Worm (Caenorhabditis elegans): Measurements from ENCODE around the gene phy-4.

DNA sequence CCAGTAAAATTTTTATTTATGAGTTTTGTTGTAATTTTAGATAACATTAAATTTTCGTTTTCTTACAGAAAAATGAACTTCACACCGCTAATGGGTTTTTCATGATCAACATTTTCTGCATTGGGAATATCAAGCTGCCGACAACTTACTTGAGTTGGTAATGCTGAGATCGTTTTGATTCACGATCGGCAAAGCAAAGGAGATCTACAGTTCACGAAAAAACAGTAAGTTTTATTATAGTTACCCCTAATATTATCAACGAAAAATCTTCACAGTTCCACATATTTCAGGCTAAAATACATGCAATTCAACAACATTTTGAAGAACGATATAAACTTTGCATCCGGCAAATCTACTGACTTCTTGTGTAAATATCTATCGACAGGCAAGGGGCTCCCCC lies 30.9 kb downstream of the phy-4 start, which contains the start of gene Y43F8B.22:
- no peak for TF ChIP-seq unc-55 (GFP tag; optimal IDR thresholded peaks at IDR 0.05)
- no peak for TF ChIP-seq alr-1 (tag; optimal IDR thresholded peaks at IDR 0.05)
- no peak for TF ChIP-seq lin-39 (tag; optimal IDR thresholded peaks at IDR 0.05)
- TF ChIP-seq nhr-12 (tag; optimal IDR thresholded peaks at IDR 0.05) = no peak
- TF ChIP-seq egl-27 (tag; optimal IDR thresholded peaks at IDR 0.05) = no peak
- TF ChIP-seq lsy-2 (tag; optimal IDR thresholded peaks at IDR 0.05) = no peak
- no peak for TF ChIP-seq unc-62 (GFP tag; optimal IDR thresholded peaks at IDR 0.05)
- TF ChIP-seq nhr-237 (tag; optimal IDR thresholded peaks at IDR 0.05) = no peak
- TF ChIP-seq lin-11 (tag; optimal IDR thresholded peaks at IDR 0.05) = no peak
- TF ChIP-seq nhr-129 (tag; optimal IDR thresholded peaks at IDR 0.05) = no peak
